Fruit fly (Drosophila melanogaster) Kc167 (cell line): ENCODE measurements around the gene CG3071.

Experiments used
- Myc ChIP-seq: fragments of >200 bp; optimal IDR thresholded peaks from 2 replicates; lab custom pipeline; 2017; ENCODE audit warnings: missing external identifiers
- Sin3A ChIP-seq: fragments of >200 bp; optimal IDR thresholded peaks from 2 replicates; lab custom pipeline; 2018; ENCODE audit warnings: missing external identifiers
- h ChIP-seq: fragments of >200 bp; optimal IDR thresholded peaks from 3 replicates; lab custom pipeline; 2018; ENCODE audit warnings: missing external identifiers

dm6 chrX:2218455-2218854 lies 44.2 kb upstream of the CG3071 start:
- TF ChIP-seq Myc (lab: Kevin White, UChicago) (no peak), h (lab: Kevin White, UChicago) (no peak), Sin3A (no peak)
